Worm (Caenorhabditis elegans) whole organism, mixed stage, embryonic: Measurements from ENCODE around the gene tag-335.

Experiments used
- ceh-39 ChIP-seq: fragments of 150-350 bp; optimal IDR thresholded peaks from 2 replicates; lab custom pipeline; 2014; ENCODE audit warnings: missing biosample characterization, missing genetic modification characterization
- ces-1 ChIP-seq: fragments of 150-350 bp; optimal IDR thresholded peaks from 2 replicates; lab custom pipeline; 2014; ENCODE audit warnings: missing biosample characterization, missing genetic modification reagents, missing genetic modification characterization
- elt-1 ChIP-seq: sonication (generic microtip); optimal IDR thresholded peaks from 2 replicates; lab custom pipeline; 2017; ENCODE audit warnings: missing genetic modification characterization, mild to moderate bottlenecking, missing compliant biosample characterization, antibody characterized with exemption, moderate library complexity, borderline replicate concordance; ENCODE audit not compliant: insufficient read depth
- ham-2 ChIP-seq: fragments of 200-800 bp; sonication (Bioruptor generic); optimal IDR thresholded peaks from 2 replicates; lab custom pipeline; 2018; ENCODE audit warnings: mild to moderate bottlenecking, missing genetic modification characterization, missing compliant biosample characterization
- hlh-1 ChIP-seq: fragments of 150-350 bp; optimal IDR thresholded peaks from 2 replicates; lab custom pipeline; 2014; ENCODE audit warnings: missing biosample characterization, missing genetic modification reagents, missing genetic modification characterization
- lin-13 ChIP-seq: fragments of 150-350 bp; optimal IDR thresholded peaks from 2 replicates; lab custom pipeline; 2014; ENCODE audit warnings: missing biosample characterization, missing genetic modification characterization
- mep-1 ChIP-seq: fragments of 150-350 bp; optimal IDR thresholded peaks from 2 replicates; lab custom pipeline; 2017; ENCODE audit warnings: missing biosample characterization, missing genetic modification reagents, missing genetic modification characterization, inconsistent platforms
- nhr-12 ChIP-seq: fragments of 150-350 bp; optimal IDR thresholded peaks from 2 replicates; lab custom pipeline; 2014; ENCODE audit warnings: missing biosample characterization, missing genetic modification characterization
- nhr-237 ChIP-seq: fragments of 150-350 bp; optimal IDR thresholded peaks from 2 replicates; lab custom pipeline; 2014; ENCODE audit warnings: missing biosample characterization, missing genetic modification characterization
- nhr-76 ChIP-seq: sonication (generic microtip); optimal IDR thresholded peaks from 2 replicates; lab custom pipeline; 2017; ENCODE audit warnings: missing biosample characterization, missing genetic modification characterization
- pha-4 ChIP-seq: fragments of 150-350 bp; optimal IDR thresholded peaks from 2 replicates; lab custom pipeline; 2018; ENCODE audit warnings: missing biosample characterization, missing genetic modification reagents, missing genetic modification characterization
- snpc-4 ChIP-seq: fragments of 150-350 bp; optimal IDR thresholded peaks from 2 replicates; lab custom pipeline; 2014; ENCODE audit warnings: missing biosample characterization, missing genetic modification characterization
- unc-39 ChIP-seq: fragments of 150-350 bp; optimal IDR thresholded peaks from 2 replicates; lab custom pipeline; 2014; ENCODE audit warnings: missing biosample characterization, missing genetic modification characterization

DNA sequence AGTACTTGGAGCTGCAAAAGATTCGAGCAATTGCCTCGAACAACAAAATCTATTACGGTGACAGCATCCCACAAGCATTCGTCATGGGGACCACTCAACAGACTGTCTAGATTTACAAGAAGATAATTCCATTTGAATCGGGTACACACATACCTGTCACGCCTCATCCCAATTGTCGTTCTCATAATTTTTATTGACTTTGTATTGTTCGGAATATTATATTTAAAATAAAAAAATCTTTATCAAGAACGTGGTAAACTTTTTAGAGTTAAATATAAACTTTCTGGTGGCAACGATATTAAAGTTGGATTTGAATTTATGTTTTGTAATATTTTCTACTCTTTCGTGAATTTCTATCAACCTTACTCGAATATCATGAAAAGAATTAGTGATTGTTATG, 10.8 kb upstream of the tag-335 start, which contains the start of gene C42C1.9:
- no peak for TF ChIP-seq snpc-4 (tag; lab: Kevin White, UChicago)
- TF ChIP-seq ceh-39 (tag; lab: Kevin White, UChicago), result no peak
- TF ChIP-seq lin-13, result no peak
- TF ChIP-seq mep-1 (tag; lab: Kevin White, UChicago), result no peak
- no peak for TF ChIP-seq unc-39 (tag; lab: Kevin White, UChicago)
- no peak for TF ChIP-seq pha-4 (tag; lab: Kevin White, UChicago)
- no peak for TF ChIP-seq ham-2 (GFP tag; lab: Kevin White, UChicago)
- TF ChIP-seq nhr-237 (tag; lab: Kevin White, UChicago), result no peak
- no peak for TF ChIP-seq elt-1
- TF ChIP-seq ces-1 (GFP tag; lab: Kevin White, UChicago), result no peak
- no peak for TF ChIP-seq nhr-12 (tag; lab: Kevin White, UChicago)
- TF ChIP-seq nhr-76 (tag; lab: Kevin White, UChicago), result no peak
- TF ChIP-seq hlh-1 (tag; lab: Kevin White, UChicago), result no peak
